Worm (Caenorhabditis elegans) whole organism, L3 larva: ENCODE data around the gene zim-2.

Experiments
- ZK546.5 ChIP-seq: sonication (generic microtip); optimal IDR thresholded peaks from 2 replicates; lab custom pipeline; 2017; ENCODE audit warnings: missing biosample characterization, missing genetic modification characterization
- ama-1 ChIP-seq: fragments of 150-350 bp; optimal IDR thresholded peaks from 2 replicates; lab custom pipeline; 2018
- ceh-16 ChIP-seq: sonication (generic microtip); optimal IDR thresholded peaks from 2 replicates; lab custom pipeline; 2017; ENCODE audit warnings: missing biosample characterization, missing genetic modification characterization
- ceh-28 ChIP-seq: fragments of 150-350 bp; optimal IDR thresholded peaks from 2 replicates; lab custom pipeline; 2014; ENCODE audit warnings: missing biosample characterization, missing genetic modification reagents, missing genetic modification characterization
- ceh-82 ChIP-seq: fragments of 150-350 bp; optimal IDR thresholded peaks from 2 replicates; lab custom pipeline; 2014; ENCODE audit warnings: missing biosample characterization, missing genetic modification characterization
- ceh-9 ChIP-seq: sonication (generic microtip); optimal IDR thresholded peaks from 2 replicates; lab custom pipeline; 2018; ENCODE audit warnings: missing biosample characterization, missing genetic modification characterization
- egl-5 ChIP-seq: fragments of 150-350 bp; optimal IDR thresholded peaks from 2 replicates; lab custom pipeline; 2017; ENCODE audit warnings: missing biosample characterization, missing genetic modification reagents, missing genetic modification characterization, inconsistent platforms
- elt-1 ChIP-seq: fragments of 150-350 bp; optimal IDR thresholded peaks from 2 replicates; lab custom pipeline; 2014; ENCODE audit warnings: missing biosample characterization, missing genetic modification characterization
- elt-3 ChIP-seq, 3 experiments: fragments of 150-350 bp in 1 of 3; sonication (generic microtip) in 2 of 3; optimal IDR thresholded peaks; 2 replicates in 2 of 3; 4 replicates in 1 of 3; lab custom pipeline; 2014 to 2017; ENCODE audit warnings: missing biosample characterization in 3 of 3, missing genetic modification characterization in 3 of 3
- eor-1 ChIP-seq, 2 experiments: fragments of 150-350 bp; optimal IDR thresholded peaks; 2 replicates each; lab custom pipeline; 2014 to 2018; ENCODE audit warnings: missing biosample characterization in 2 of 2, missing genetic modification characterization in 2 of 2
- fkh-10 ChIP-seq: sonication (generic microtip); optimal IDR thresholded peaks from 2 replicates; lab custom pipeline; 2017; ENCODE audit warnings: missing biosample characterization, missing genetic modification reagents, missing genetic modification characterization
- fkh-2 ChIP-seq: fragments of 150-350 bp; optimal IDR thresholded peaks from 2 replicates; lab custom pipeline; 2014; ENCODE audit warnings: missing biosample characterization, missing genetic modification reagents, missing genetic modification characterization
- fos-1 ChIP-seq: fragments of 150-350 bp; optimal IDR thresholded peaks from 2 replicates; lab custom pipeline; 2014; ENCODE audit warnings: missing biosample characterization, missing genetic modification characterization
- hmg-11 ChIP-seq: sonication (generic microtip); optimal IDR thresholded peaks from 2 replicates; lab custom pipeline; 2016; ENCODE audit warnings: missing genetic modification characterization, missing compliant biosample characterization
- lin-15B ChIP-seq: fragments of 150-350 bp; optimal IDR thresholded peaks from 2 replicates; lab custom pipeline; 2014; ENCODE audit warnings: missing biosample characterization, missing genetic modification characterization
- lin-39 ChIP-seq: fragments of 150-350 bp; optimal IDR thresholded peaks from 2 replicates; lab custom pipeline; 2018; ENCODE audit warnings: missing biosample characterization, missing genetic modification reagents, missing genetic modification characterization
- lsy-12 ChIP-seq: sonication (generic microtip); optimal IDR thresholded peaks from 2 replicates; lab custom pipeline; 2016; ENCODE audit warnings: mild to moderate bottlenecking, missing genetic modification characterization, missing compliant biosample characterization
- mdl-1 ChIP-seq: fragments of 150-350 bp; optimal IDR thresholded peaks from 2 replicates; lab custom pipeline; 2014; ENCODE audit warnings: missing biosample characterization, missing genetic modification characterization
- nhr-11 ChIP-seq: fragments of 150-350 bp; optimal IDR thresholded peaks from 2 replicates; lab custom pipeline; 2014; ENCODE audit warnings: missing biosample characterization, missing genetic modification characterization
- nhr-23 ChIP-seq: fragments of 150-350 bp; optimal IDR thresholded peaks from 2 replicates; lab custom pipeline; 2014; ENCODE audit warnings: missing biosample characterization, missing genetic modification reagents, missing genetic modification characterization
- nhr-237 ChIP-seq: fragments of 150-350 bp; optimal IDR thresholded peaks from 2 replicates; lab custom pipeline; 2014; ENCODE audit warnings: missing biosample characterization, missing genetic modification characterization
- nhr-25 ChIP-seq: sonication (generic microtip); optimal IDR thresholded peaks from 2 replicates; lab custom pipeline; 2017; ENCODE audit warnings: missing biosample characterization, missing genetic modification characterization
- nhr-28 ChIP-seq: fragments of 150-350 bp; optimal IDR thresholded peaks from 2 replicates; lab custom pipeline; 2014; ENCODE audit warnings: missing biosample characterization, missing genetic modification characterization
- nhr-43 ChIP-seq: sonication (generic microtip); optimal IDR thresholded peaks from 2 replicates; lab custom pipeline; 2016; ENCODE audit warnings: mild to moderate bottlenecking, missing genetic modification characterization, missing compliant biosample characterization; ENCODE audit not compliant: poor library complexity, severe bottlenecking
- nhr-76 ChIP-seq: fragments of 150-350 bp; sonication (generic microtip); optimal IDR thresholded peaks from 5 replicates; lab custom pipeline; 2014; ENCODE audit warnings: missing biosample characterization, missing genetic modification characterization
- sea-2 ChIP-seq: fragments of 150-350 bp; sonication (generic microtip); optimal IDR thresholded peaks from 4 replicates; lab custom pipeline; 2014; ENCODE audit warnings: missing biosample characterization, missing genetic modification reagents, missing genetic modification characterization
- snpc-4 ChIP-seq: fragments of 150-350 bp; optimal IDR thresholded peaks from 2 replicates; lab custom pipeline; 2014; ENCODE audit warnings: missing biosample characterization, missing genetic modification characterization
- unc-39 ChIP-seq: sonication (generic microtip); optimal IDR thresholded peaks from 4 replicates; lab custom pipeline; 2017; ENCODE audit warnings: missing biosample characterization, missing genetic modification characterization
- unc-62 ChIP-seq: fragments of 150-350 bp; sonication (generic microtip); optimal IDR thresholded peaks from 4 replicates; lab custom pipeline; 2014; ENCODE audit warnings: missing biosample characterization, missing genetic modification reagents, missing genetic modification characterization
- zag-1 ChIP-seq: fragments of 150-350 bp; optimal IDR thresholded peaks from 2 replicates; lab custom pipeline; 2014; ENCODE audit warnings: missing biosample characterization, missing genetic modification characterization

zim-2 gene

ce11 chrIV:10567822-10568221 is 12.8 kb downstream of the zim-2 start:
- no peak for TF ChIP-seq snpc-4 (tag; lab: Kevin White, UChicago)
- no peak for TF ChIP-seq lin-15B (tag; lab: Kevin White, UChicago)
- no peak for TF ChIP-seq ceh-82
- TF ChIP-seq, all 47 proteins: peak for 0

DNA sequence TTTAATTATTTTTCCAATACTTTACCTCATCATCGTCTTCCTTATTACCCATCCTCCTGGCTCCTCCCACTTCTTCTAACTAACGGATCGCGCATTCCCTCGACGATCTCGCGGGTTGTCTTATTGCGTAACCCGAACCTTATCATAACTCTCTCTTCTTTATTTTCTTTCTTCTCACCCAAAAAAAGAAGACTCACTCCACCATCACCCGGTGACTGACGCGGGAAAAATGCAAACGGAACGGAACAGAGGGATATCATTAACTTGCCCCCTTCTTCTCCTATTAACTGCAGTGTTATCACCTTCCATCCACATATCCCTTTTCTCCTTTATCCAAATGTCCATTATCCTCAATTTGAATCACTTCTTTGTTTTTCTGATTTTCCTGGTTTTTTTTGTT is 15.0 kb downstream of the zim-2 start:
- TF ChIP-seq unc-62 (GFP tag; lab: Kevin White, UChicago) (no peak), nhr-23 (peak; percentile 38), nhr-43 (tag; lab: Kevin White, UChicago) (peak; percentile 16), snpc-4 (tag; lab: Kevin White, UChicago) (no peak), fkh-2 (tag; lab: Kevin White, UChicago) (no peak), nhr-11 (tag; lab: Kevin White, UChicago) (no peak), nhr-76 (tag; lab: Kevin White, UChicago) (no peak), ama-1 (lab: Kevin White, UChicago) (no peak)

- TF ChIP-seq lsy-12 (tag; lab: Kevin White, UChicago) (no peak), zag-1 (no peak), ZK546.5 (tag; lab: Kevin White, UChicago) (no peak), ama-1 (lab: Kevin White, UChicago) (no peak), nhr-76 (tag; lab: Kevin White, UChicago) (no peak), nhr-11 (tag; lab: Kevin White, UChicago) (no peak), hmg-11 (tag; lab: Kevin White, UChicago) (no peak)
Observed at ce11 chrIV:10571020-10571419, 16.0 kb downstream of the zim-2 start.

ce11 chrIV:10573471-10573870 is 18.4 kb downstream of the zim-2 start:
- TF ChIP-seq nhr-43 (tag; lab: Kevin White, UChicago) (no peak), sea-2 (GFP tag; lab: Kevin White, UChicago) (no peak), fkh-10 (GFP tag; lab: Kevin White, UChicago) (peak; percentile 76)

DNA sequence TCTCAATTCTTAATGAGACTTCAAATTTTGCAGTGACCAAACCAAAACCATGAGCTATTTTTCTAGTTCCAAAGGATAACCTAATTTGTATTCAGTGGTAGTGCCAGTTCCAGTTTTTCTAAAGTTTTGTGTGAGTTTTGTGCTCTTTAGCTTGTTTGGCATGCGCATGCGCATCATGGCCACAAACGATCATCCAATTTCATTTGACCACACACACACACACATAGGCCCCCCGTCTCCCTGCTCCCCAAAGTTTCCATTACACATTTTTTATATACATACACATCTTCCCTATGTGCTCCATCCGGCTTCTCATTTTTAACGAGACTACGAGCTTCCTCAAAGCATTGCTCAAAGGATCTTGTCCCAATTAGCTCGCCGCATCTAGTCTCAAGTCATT is 19.4 kb downstream of the zim-2 start:
- TF ChIP-seq lin-39 (tag; lab: Kevin White, UChicago) (peak; percentile 34), unc-62 (GFP tag; lab: Kevin White, UChicago) (no peak), elt-1 (no peak)

DNA sequence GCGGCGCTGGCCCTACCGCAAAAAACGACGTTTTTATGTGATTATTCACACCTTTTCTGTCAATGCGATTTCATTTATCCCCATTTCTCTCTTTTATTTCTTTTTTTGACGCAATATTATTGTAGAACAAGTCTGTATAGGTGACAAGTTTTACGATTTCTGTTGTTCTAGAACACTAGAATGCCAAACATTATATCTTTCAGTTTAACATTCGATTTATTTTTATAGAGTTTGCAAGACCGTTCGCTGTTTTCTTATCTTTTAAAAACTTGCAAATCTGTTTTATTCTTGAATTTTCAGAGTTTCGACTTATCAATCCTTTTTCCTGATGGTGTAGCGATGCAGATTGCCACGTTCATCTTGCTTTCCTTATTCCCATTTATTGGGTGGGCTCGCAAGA is 21.0 kb downstream of the zim-2 start, which contains the start of gene efn-2:
TSS of gene efn-2 (plus strand) at position 301 of the 400 bp plus-strand sequence.
- TF ChIP-seq ceh-9 (tag; lab: Kevin White, UChicago) (no peak), egl-5 (peak; percentile 13)

DNA sequence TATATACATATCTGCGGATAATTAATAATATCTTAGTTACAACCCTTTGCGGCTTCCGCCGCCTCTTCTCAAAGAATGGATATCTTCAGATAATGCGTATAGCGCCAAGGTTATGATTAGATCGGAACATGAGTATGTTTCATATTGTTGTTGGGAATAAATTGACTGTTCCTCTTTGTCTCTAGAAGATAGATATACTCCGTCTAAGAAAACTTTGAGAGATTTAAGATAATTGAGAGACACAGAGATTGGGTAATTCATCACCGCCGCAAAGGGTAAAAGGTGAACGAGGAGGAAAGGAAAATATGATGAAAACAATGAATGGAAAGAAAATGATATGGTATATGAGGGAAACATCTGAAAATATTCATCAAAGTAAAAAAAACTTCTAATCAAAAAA is 21.6 kb downstream of the zim-2 start:
- TF ChIP-seq ama-1 (lab: Kevin White, UChicago) (no peak), nhr-23 (peak; percentile 34)

ce11 chrIV:10577600-10577999 is 22.6 kb downstream of the zim-2 start:
- no peak for TF ChIP-seq ceh-28 (tag; lab: Kevin White, UChicago)
- TF ChIP-seq eor-1 (tag; optimal IDR thresholded peaks at IDR 0.05; lab: Kevin White, UChicago), result no peak
- no peak for TF ChIP-seq unc-62 (GFP tag; lab: Kevin White, UChicago)
- no peak for TF ChIP-seq lin-15B (tag; lab: Kevin White, UChicago)
- no peak for TF ChIP-seq nhr-28 (tag; lab: Kevin White, UChicago)
- TF ChIP-seq elt-3 (tag; optimal IDR thresholded peaks at IDR 0.05; lab: Kevin White, UChicago), result no peak
- no peak for TF ChIP-seq mdl-1 (tag; lab: Kevin White, UChicago)
- TF ChIP-seq nhr-11 (tag; lab: Kevin White, UChicago), result no peak
- no peak for TF ChIP-seq unc-39 (tag; lab: Kevin White, UChicago)
- no peak for TF ChIP-seq ZK546.5 (tag; lab: Kevin White, UChicago)
- no peak for TF ChIP-seq hmg-11 (tag; lab: Kevin White, UChicago)
- TF ChIP-seq ceh-16, result no peak
- no peak for TF ChIP-seq sea-2 (GFP tag; lab: Kevin White, UChicago)
- TF ChIP-seq ceh-9 (tag; lab: Kevin White, UChicago), result no peak
- no peak for TF ChIP-seq nhr-25 (tag; lab: Kevin White, UChicago)
- no peak for TF ChIP-seq fkh-2 (tag; lab: Kevin White, UChicago)
- no peak for TF ChIP-seq egl-5
- no peak for TF ChIP-seq nhr-237 (tag; lab: Kevin White, UChicago)
- TF ChIP-seq fos-1 (tag; lab: Kevin White, UChicago), result no peak
- TF ChIP-seq elt-1, result no peak
